In genomic region chr3L:14956288-14957032, dm6 we compare ENCODE assay signal across 1 fruit fly cellular context.
TF ChIP-seq lines count a peak whose summit lies in the region.

No protein-coding gene starts in this region.

TF ChIP-seq in whole organism, embryonic, 481 proteins besides CTCF, POLR2A, EP300 and RAD21 (continued from another document and continues in another):
- no peak for TF ChIP-seq CG15514 (GFP tag; optimal IDR thresholded peaks at IDR 0.05; lab: Kevin White, UChicago)
- no peak for TF ChIP-seq CG32532 (GFP tag; IDR thresholded peaks at IDR 0.05; lab: Robert Waterston, UW)
- TF ChIP-seq esg (GFP tag; conservative IDR thresholded peaks at IDR 0.05; lab: Robert Waterston, UW): no peak
- TF ChIP-seq CG11560 (tag; IDR thresholded peaks at IDR 0.05; lab: Robert Waterston, UW): no peak
- no peak for TF ChIP-seq CG7372 (GFP tag; IDR thresholded peaks at IDR 0.05; lab: Robert Waterston, UW)
- no peak for TF ChIP-seq tgo (GFP tag; IDR thresholded peaks at IDR 0.05; lab: Robert Waterston, UW)
- TF ChIP-seq gt (GFP tag; IDR thresholded peaks at IDR 0.05; lab: Robert Waterston, UW): no peak
- TF ChIP-seq ken (GFP tag; IDR thresholded peaks at IDR 0.05; lab: Robert Waterston, UW): no peak
- no peak for TF ChIP-seq CG1647 (GFP tag; optimal IDR thresholded peaks at IDR 0.05; lab: Kevin White, UChicago)
- TF ChIP-seq CG5245 (GFP tag; optimal IDR thresholded peaks at IDR 0.05; lab: Kevin White, UChicago): no peak
- TF ChIP-seq CG3281 (GFP tag; optimal IDR thresholded peaks at IDR 0.05; lab: Kevin White, UChicago): no peak
- no peak for TF ChIP-seq B-H2 (GFP tag; optimal IDR thresholded peaks at IDR 0.05; lab: Kevin White, UChicago)
- no peak for TF ChIP-seq CG6689 (GFP tag; IDR thresholded peaks at IDR 0.05; lab: Robert Waterston, UW)
- no peak for TF ChIP-seq cas (GFP tag; IDR thresholded peaks at IDR 0.05; lab: Robert Waterston, UW)
- no peak for TF ChIP-seq CG3065 (GFP tag; optimal IDR thresholded peaks at IDR 0.05; lab: Kevin White, UChicago)
- TF ChIP-seq sisA (GFP tag; IDR thresholded peaks at IDR 0.05; lab: Robert Waterston, UW): no peak
- no peak for TF ChIP-seq abd-A (tag; optimal IDR thresholded peaks at IDR 0.05; lab: Kevin White, UChicago)
- no peak for TF ChIP-seq ro (GFP tag; IDR thresholded peaks at IDR 0.05; lab: Robert Waterston, UW)
- TF ChIP-seq Bgb (GFP tag; IDR thresholded peaks at IDR 0.05; lab: Robert Waterston, UW; ENCODE audit: partially characterized antibody): no peak
- peak; percentile 29 for TF ChIP-seq CG13123 (GFP tag; optimal IDR thresholded peaks at IDR 0.05; lab: Kevin White, UChicago)
- TF ChIP-seq PHDP (tag; optimal IDR thresholded peaks at IDR 0.05; lab: Kevin White, UChicago): no peak
- no peak for TF ChIP-seq jing (GFP tag; optimal IDR thresholded peaks at IDR 0.05; lab: Kevin White, UChicago)
- peak; percentile 79 for TF ChIP-seq CG1233 (GFP tag; optimal IDR thresholded peaks at IDR 0.05; lab: Kevin White, UChicago)
- TF ChIP-seq cad (GFP tag; optimal IDR thresholded peaks at IDR 0.05; lab: Kevin White, UChicago): no peak
- TF ChIP-seq Tbp (GFP tag; optimal IDR thresholded peaks at IDR 0.05; lab: Kevin White, UChicago): no peak
- TF ChIP-seq CG30431 (GFP tag; optimal IDR thresholded peaks at IDR 0.05; lab: Kevin White, UChicago): no peak
- TF ChIP-seq CG33557 (GFP tag; optimal IDR thresholded peaks at IDR 0.05; lab: Kevin White, UChicago): peak; percentile 86
- TF ChIP-seq Nf-YC (tag; optimal IDR thresholded peaks at IDR 0.05; lab: Kevin White, UChicago): no peak
- TF ChIP-seq gcm (GFP tag; optimal IDR thresholded peaks at IDR 0.05; lab: Kevin White, UChicago): peak; percentile 40
- TF ChIP-seq CG2129 (GFP tag; IDR thresholded peaks at IDR 0.05; lab: Robert Waterston, UW; ENCODE audit: partially characterized antibody): no peak
- no peak for TF ChIP-seq eyg (GFP tag; optimal IDR thresholded peaks at IDR 0.05; lab: Kevin White, UChicago)
- no peak for TF ChIP-seq CG4282 (GFP tag; optimal IDR thresholded peaks at IDR 0.05; lab: Kevin White, UChicago)
- no peak for TF ChIP-seq bigmax (GFP tag; optimal IDR thresholded peaks at IDR 0.05; lab: Kevin White, UChicago)
- TF ChIP-seq salm (tag; optimal IDR thresholded peaks at IDR 0.05; lab: Kevin White, UChicago): no peak
- no peak for TF ChIP-seq CG3847 (GFP tag; IDR thresholded peaks at IDR 0.05; lab: Robert Waterston, UW)
- TF ChIP-seq Vsx1 (GFP tag; optimal IDR thresholded peaks at IDR 0.05; lab: Kevin White, UChicago): peak; percentile 54
- TF ChIP-seq Camta (GFP tag; optimal IDR thresholded peaks at IDR 0.05; lab: Kevin White, UChicago): peak; percentile 14
- no peak for TF ChIP-seq corto (GFP tag; optimal IDR thresholded peaks at IDR 0.05; lab: Kevin White, UChicago)
- no peak for TF ChIP-seq CG4617 (GFP tag; optimal IDR thresholded peaks at IDR 0.05; lab: Kevin White, UChicago; ENCODE audit: borderline replicate concordance)
- TF ChIP-seq mirr (GFP tag; optimal IDR thresholded peaks at IDR 0.05; lab: Kevin White, UChicago): no peak
- TF ChIP-seq CG15011 (GFP tag; optimal IDR thresholded peaks at IDR 0.05; lab: Kevin White, UChicago): peak; percentile 19
- peak; percentile 54 for TF ChIP-seq CG1603 (tag; optimal IDR thresholded peaks at IDR 0.05; lab: Kevin White, UChicago)
- no peak for TF ChIP-seq CG14050 (GFP tag; IDR thresholded peaks at IDR 0.05; lab: Robert Waterston, UW)
- peak; percentile 3 for TF ChIP-seq en (GFP tag; optimal IDR thresholded peaks at IDR 0.05; lab: Kevin White, UChicago)
- TF ChIP-seq CG3838 (GFP tag; optimal IDR thresholded peaks at IDR 0.05; lab: Kevin White, UChicago): peak; percentile 24
- no peak for TF ChIP-seq D19B (GFP tag; optimal IDR thresholded peaks at IDR 0.05; lab: Kevin White, UChicago)
- TF ChIP-seq crol (GFP tag; IDR thresholded peaks at IDR 0.05; lab: Robert Waterston, UW): no peak
- TF ChIP-seq gfzf (GFP tag; optimal IDR thresholded peaks at IDR 0.05; lab: Kevin White, UChicago): no peak
- no peak for TF ChIP-seq CG13287 (GFP tag; IDR thresholded peaks at IDR 0.05; lab: Robert Waterston, UW; ENCODE audit: partially characterized antibody)
- TF ChIP-seq insv (GFP tag; optimal IDR thresholded peaks at IDR 0.05; lab: Kevin White, UChicago): peak in 1 of 2 experiments; percentile 63
- peak; percentile 51 for TF ChIP-seq CG11398 (GFP tag; optimal IDR thresholded peaks at IDR 0.05; lab: Kevin White, UChicago)
- TF ChIP-seq CG11247 (GFP tag; IDR thresholded peaks at IDR 0.05; lab: Robert Waterston, UW): no peak
- TF ChIP-seq CG12104 (GFP tag; optimal IDR thresholded peaks at IDR 0.05; lab: Kevin White, UChicago): peak; percentile 62
- TF ChIP-seq CG14965 (GFP tag; optimal IDR thresholded peaks at IDR 0.05; lab: Kevin White, UChicago; ENCODE audit: borderline replicate concordance): no peak
- TF ChIP-seq zfh2 (GFP tag; optimal IDR thresholded peaks at IDR 0.05; lab: Kevin White, UChicago): no peak
- no peak for TF ChIP-seq CG17359 (tag; optimal IDR thresholded peaks at IDR 0.05; lab: Kevin White, UChicago)
- TF ChIP-seq Usf (GFP tag; optimal IDR thresholded peaks at IDR 0.05; lab: Kevin White, UChicago): no peak
- peak; percentile 58 for TF ChIP-seq CG12744 (GFP tag; optimal IDR thresholded peaks at IDR 0.05; lab: Kevin White, UChicago)
- no peak for TF ChIP-seq nmo (GFP tag; optimal IDR thresholded peaks at IDR 0.05; lab: Kevin White, UChicago)
- no peak for TF ChIP-seq CG43689 (GFP tag; IDR thresholded peaks at IDR 0.05; lab: Robert Waterston, UW)
- TF ChIP-seq pho (GFP tag; optimal IDR thresholded peaks at IDR 0.05; lab: Kevin White, UChicago): no peak
- TF ChIP-seq Ravus (GFP tag; IDR thresholded peaks at IDR 0.05; lab: Robert Waterston, UW): no peak
- no peak for TF ChIP-seq CG13296 (GFP tag; optimal IDR thresholded peaks at IDR 0.05; lab: Kevin White, UChicago)
- TF ChIP-seq CG17385 (GFP tag; optimal IDR thresholded peaks at IDR 0.05; lab: Kevin White, UChicago): no peak
- TF ChIP-seq Mes4 (GFP tag; optimal IDR thresholded peaks at IDR 0.05; lab: Kevin White, UChicago): peak; percentile 6
- TF ChIP-seq hbn (GFP tag; IDR thresholded peaks at IDR 0.05; lab: Robert Waterston, UW; ENCODE audit: partially characterized antibody): no peak
- no peak for TF ChIP-seq CG3995 (GFP tag; optimal IDR thresholded peaks at IDR 0.05; lab: Kevin White, UChicago)
- TF ChIP-seq sc (optimal IDR thresholded peaks at IDR 0.05; lab: Kevin White, UChicago): no peak
- peak; percentile 57 for TF ChIP-seq sc (GFP tag; optimal IDR thresholded peaks at IDR 0.05; lab: Kevin White, UChicago)
- no peak for TF ChIP-seq CG10959 (GFP tag; IDR thresholded peaks at IDR 0.05; lab: Robert Waterston, UW)
- no peak for TF ChIP-seq CG4360 (GFP tag; IDR thresholded peaks at IDR 0.05; lab: Robert Waterston, UW)
- peak; percentile 35 for TF ChIP-seq CG18764 (GFP tag; optimal IDR thresholded peaks at IDR 0.05; lab: Kevin White, UChicago)
- TF ChIP-seq CG11695 (GFP tag; IDR thresholded peaks at IDR 0.05; lab: Robert Waterston, UW): no peak
- TF ChIP-seq Poxn (GFP tag; IDR thresholded peaks at IDR 0.05; lab: Robert Waterston, UW): no peak
- TF ChIP-seq ato (GFP tag; IDR thresholded peaks at IDR 0.05; lab: Robert Waterston, UW; ENCODE audit: partially characterized antibody): no peak
- TF ChIP-seq sug (tag; optimal IDR thresholded peaks at IDR 0.05; lab: Kevin White, UChicago): no peak
- no peak for TF ChIP-seq hkb (optimal IDR thresholded peaks at IDR 0.05; lab: Kevin White, UChicago)
- TF ChIP-seq hkb (GFP tag; IDR thresholded peaks at IDR 0.05; lab: Robert Waterston, UW): no peak
- TF ChIP-seq sim (GFP tag; IDR thresholded peaks at IDR 0.05; lab: Robert Waterston, UW): no peak
- TF ChIP-seq Doc3 (GFP tag; IDR thresholded peaks at IDR 0.05; lab: Robert Waterston, UW; ENCODE audit: partially characterized antibody): no peak
- no peak for TF ChIP-seq NfI (GFP tag; optimal IDR thresholded peaks at IDR 0.05; lab: Kevin White, UChicago)
- TF ChIP-seq CHES-1-like (GFP tag; optimal IDR thresholded peaks at IDR 0.05; lab: Kevin White, UChicago): peak; percentile 18
- TF ChIP-seq Dref (GFP tag; IDR thresholded peaks at IDR 0.05; lab: Robert Waterston, UW): no peak
- no peak for TF ChIP-seq Scr (GFP tag; IDR thresholded peaks at IDR 0.05; lab: Robert Waterston, UW; ENCODE audit: partially characterized antibody)
- no peak for TF ChIP-seq CG9797 (GFP tag; optimal IDR thresholded peaks at IDR 0.05; lab: Kevin White, UChicago)
- TF ChIP-seq CG17328 (GFP tag; IDR thresholded peaks at IDR 0.05; lab: Robert Waterston, UW): peak; percentile 42; the same call in 1 of the 2 replicates
- no peak for TF ChIP-seq CG14441 (GFP tag; IDR thresholded peaks at IDR 0.05; lab: Robert Waterston, UW)
- peak; percentile 53 for TF ChIP-seq CG8290 (GFP tag; optimal IDR thresholded peaks at IDR 0.05; lab: Kevin White, UChicago)
- TF ChIP-seq CG8290 (tag; optimal IDR thresholded peaks at IDR 0.05; lab: Kevin White, UChicago): peak in 1 of 2 experiments; percentile 80
- TF ChIP-seq bowl (GFP tag; IDR thresholded peaks at IDR 0.05; lab: Robert Waterston, UW): no peak
- TF ChIP-seq Awh (GFP tag; IDR thresholded peaks at IDR 0.05; lab: Robert Waterston, UW): no peak
- TF ChIP-seq Hr3 (GFP tag; optimal IDR thresholded peaks at IDR 0.05; lab: Kevin White, UChicago): no peak
- TF ChIP-seq Atf6 (GFP tag; IDR thresholded peaks at IDR 0.05; lab: Robert Waterston, UW): no peak
- TF ChIP-seq CG34422 (GFP tag; IDR thresholded peaks at IDR 0.05; lab: Robert Waterston, UW): no peak
- TF ChIP-seq oc (tag; optimal IDR thresholded peaks at IDR 0.05; lab: Kevin White, UChicago): no peak
- TF ChIP-seq CG4730 (GFP tag; IDR thresholded peaks at IDR 0.05; lab: Robert Waterston, UW): no peak
- no peak for TF ChIP-seq CG17802 (tag; optimal IDR thresholded peaks at IDR 0.05; lab: Kevin White, UChicago)
- TF ChIP-seq ara (GFP tag; IDR thresholded peaks at IDR 0.05; lab: Robert Waterston, UW): no peak; the same call in 1 of the 2 replicates
- no peak for TF ChIP-seq BtbVII (GFP tag; optimal IDR thresholded peaks at IDR 0.05; lab: Kevin White, UChicago)
- TF ChIP-seq cwo (GFP tag; optimal IDR thresholded peaks at IDR 0.05; lab: Kevin White, UChicago): no peak
- TF ChIP-seq toy (GFP tag; IDR thresholded peaks at IDR 0.05; lab: Robert Waterston, UW): no peak
- TF ChIP-seq MTF-1 (GFP tag; optimal IDR thresholded peaks at IDR 0.05; lab: Kevin White, UChicago; ENCODE audit: borderline replicate concordance): peak; percentile 66
- no peak for TF ChIP-seq CG6791 (GFP tag; IDR thresholded peaks at IDR 0.05; lab: Robert Waterston, UW; ENCODE audit: partially characterized antibody)
- TF ChIP-seq bsh (GFP tag; optimal IDR thresholded peaks at IDR 0.05; lab: Kevin White, UChicago): no peak
- TF ChIP-seq Adf1 (GFP tag; IDR thresholded peaks at IDR 0.05; lab: Robert Waterston, UW): no peak
- peak; percentile 51 for TF ChIP-seq CG2875 (GFP tag; optimal IDR thresholded peaks at IDR 0.05; lab: Kevin White, UChicago)
- TF ChIP-seq slbo (GFP tag; IDR thresholded peaks at IDR 0.05; lab: Robert Waterston, UW): no peak
- no peak for TF ChIP-seq cg (GFP tag; optimal IDR thresholded peaks at IDR 0.05; lab: Kevin White, UChicago)
- TF ChIP-seq sima (GFP tag; optimal IDR thresholded peaks at IDR 0.05; lab: Kevin White, UChicago): no peak
- TF ChIP-seq wdn (GFP tag; IDR thresholded peaks at IDR 0.05; lab: Robert Waterston, UW): no peak
- TF ChIP-seq so (GFP tag; IDR thresholded peaks at IDR 0.05; lab: Robert Waterston, UW): no peak
- TF ChIP-seq Spps (tag; optimal IDR thresholded peaks at IDR 0.05; lab: Kevin White, UChicago): no peak
- peak; percentile 37 for TF ChIP-seq CG15601 (tag; optimal IDR thresholded peaks at IDR 0.05; lab: Kevin White, UChicago)
- TF ChIP-seq Gsc (GFP tag; IDR thresholded peaks at IDR 0.05; lab: Robert Waterston, UW): no peak
- TF ChIP-seq CG10267 (tag; optimal IDR thresholded peaks at IDR 0.05; lab: Kevin White, UChicago): peak; percentile 50
- no peak for TF ChIP-seq ash1 (GFP tag; optimal IDR thresholded peaks at IDR 0.05; lab: Kevin White, UChicago)
- no peak for TF ChIP-seq CG2889 (GFP tag; IDR thresholded peaks at IDR 0.05; lab: Robert Waterston, UW)
- no peak for TF ChIP-seq CG10431 (GFP tag; optimal IDR thresholded peaks at IDR 0.05; lab: Kevin White, UChicago)
- no peak for TF ChIP-seq CG16779 (GFP tag; IDR thresholded peaks at IDR 0.05; lab: Robert Waterston, UW)
- no peak for TF ChIP-seq CG11456 (GFP tag; IDR thresholded peaks at IDR 0.05; lab: Robert Waterston, UW)
- no peak for TF ChIP-seq Hr39 (optimal IDR thresholded peaks at IDR 0.05; lab: Kevin White, UChicago)
- TF ChIP-seq CG7987 (GFP tag; optimal IDR thresholded peaks at IDR 0.05; lab: Kevin White, UChicago): no peak
- TF ChIP-seq CG10274 (GFP tag; optimal IDR thresholded peaks at IDR 0.05; lab: Kevin White, UChicago): no peak
- no peak for TF ChIP-seq Fer2 (tag; optimal IDR thresholded peaks at IDR 0.05; lab: Kevin White, UChicago)
- no peak for TF ChIP-seq fd96Cb (tag; optimal IDR thresholded peaks at IDR 0.05; lab: Kevin White, UChicago)
- no peak for TF ChIP-seq usp (GFP tag; optimal IDR thresholded peaks at IDR 0.05; lab: Kevin White, UChicago)
- peak; percentile 98 for TF ChIP-seq Kr (GFP tag; optimal IDR thresholded peaks at IDR 0.05; lab: Kevin White, UChicago)
- TF ChIP-seq E2f2 (GFP tag; IDR thresholded peaks at IDR 0.05; lab: Robert Waterston, UW): no peak
- TF ChIP-seq HmgD (GFP tag; optimal IDR thresholded peaks at IDR 0.05; lab: Kevin White, UChicago): no peak
- no peak for TF ChIP-seq BEAF-32 (GFP tag; optimal IDR thresholded peaks at IDR 0.05; lab: Kevin White, UChicago)
- no peak for TF ChIP-seq Dbx (GFP tag; IDR thresholded peaks at IDR 0.05; lab: Robert Waterston, UW)
- peak; percentile 65 for TF ChIP-seq sqz (GFP tag; optimal IDR thresholded peaks at IDR 0.05; lab: Kevin White, UChicago)
- TF ChIP-seq CG12071 (GFP tag; optimal IDR thresholded peaks at IDR 0.05; lab: Kevin White, UChicago): no peak
- TF ChIP-seq Hey (tag; optimal IDR thresholded peaks at IDR 0.05; lab: Kevin White, UChicago): no peak
- TF ChIP-seq GATAe (GFP tag; conservative IDR thresholded peaks at IDR 0.05; lab: Robert Waterston, UW): no peak
- TF ChIP-seq CG8765 (GFP tag; IDR thresholded peaks at IDR 0.05; lab: Robert Waterston, UW): no peak
- no peak for TF ChIP-seq ab (GFP tag; optimal IDR thresholded peaks at IDR 0.05; lab: Kevin White, UChicago)
- TF ChIP-seq dmrt11E (tag; optimal IDR thresholded peaks at IDR 0.05; lab: Kevin White, UChicago): peak; percentile 76
- no peak for TF ChIP-seq ap (GFP tag; IDR thresholded peaks at IDR 0.05; lab: Robert Waterston, UW)
- no peak for TF ChIP-seq trh (GFP tag; optimal IDR thresholded peaks at IDR 0.05; lab: Kevin White, UChicago)
